Worm (Caenorhabditis elegans): Measurements from ENCODE around the gene C53A3.1.

The C53A3.1 gene

DNA sequence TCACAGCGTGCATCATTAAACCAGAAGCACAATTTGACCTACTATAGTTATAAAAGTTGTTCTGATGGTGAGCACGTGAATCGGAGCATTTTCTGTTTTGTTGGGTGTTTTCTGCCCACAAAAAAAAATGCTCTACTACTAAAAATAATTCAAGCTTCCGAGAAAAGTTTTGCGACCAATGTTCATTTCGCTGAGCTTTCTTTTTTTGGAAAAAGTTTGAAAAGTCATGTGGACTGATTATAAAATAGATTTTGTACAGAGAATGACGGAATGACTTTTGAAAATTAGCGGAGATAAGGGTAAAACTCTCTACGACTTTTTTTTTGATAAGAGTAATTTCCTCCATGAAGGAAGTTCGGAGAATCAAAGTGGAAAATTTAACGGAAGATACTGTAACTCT lies 9.5 kb upstream of the C53A3.1 start:
- TF ChIP-seq elt-2 (tag; optimal IDR thresholded peaks at IDR 0.05): peak; percentile 81
- no peak for TF ChIP-seq unc-62 (GFP tag; optimal IDR thresholded peaks at IDR 0.05)
- TF ChIP-seq nhr-67 (tag; optimal IDR thresholded peaks at IDR 0.05): no peak
- TF ChIP-seq pqm-1 (tag; optimal IDR thresholded peaks at IDR 0.05): peak; percentile 69

DNA sequence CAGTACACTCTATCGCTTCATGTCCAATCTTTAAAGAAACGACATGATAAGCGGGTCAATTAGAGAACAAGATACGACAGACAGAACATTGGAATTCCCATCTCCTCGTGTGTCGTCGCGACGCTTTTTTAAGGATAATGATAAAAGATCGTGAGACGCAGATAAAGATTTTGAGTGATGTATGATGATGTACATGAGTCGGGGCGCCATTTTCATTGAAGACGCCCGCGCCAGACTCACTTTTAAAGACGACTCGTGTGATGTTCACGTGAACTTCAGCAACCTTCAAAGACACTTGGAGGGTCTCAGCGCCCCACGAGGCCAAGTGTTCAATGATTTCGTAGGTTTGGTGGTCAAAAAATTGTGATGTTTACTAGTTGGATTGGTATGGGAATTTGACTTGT lies 8.3 kb upstream of the C53A3.1 start:
- no peak for TF ChIP-seq nhr-12 (tag; optimal IDR thresholded peaks at IDR 0.05)
- TF ChIP-seq elt-1 (tag; optimal IDR thresholded peaks at IDR 0.05): peak; percentile 20
- TF ChIP-seq lsy-12 (tag; optimal IDR thresholded peaks at IDR 0.05): no peak
- no peak for TF ChIP-seq ceh-82 (tag; optimal IDR thresholded peaks at IDR 0.05)
- TF ChIP-seq nhr-237 (tag; optimal IDR thresholded peaks at IDR 0.05): no peak
- TF ChIP-seq nhr-28 (tag; optimal IDR thresholded peaks at IDR 0.05): no peak
- TF ChIP-seq snpc-4 (tag; optimal IDR thresholded peaks at IDR 0.05): no peak
- TF ChIP-seq nhr-11 (tag; optimal IDR thresholded peaks at IDR 0.05): no peak
- TF ChIP-seq elt-2 (tag; optimal IDR thresholded peaks at IDR 0.05): peak; percentile 87
- peak; percentile 45 for TF ChIP-seq egl-27 (tag; optimal IDR thresholded peaks at IDR 0.05)
- TF ChIP-seq unc-39 (tag; optimal IDR thresholded peaks at IDR 0.05): no peak
- TF ChIP-seq nhr-77 (tag; optimal IDR thresholded peaks at IDR 0.05): no peak
- TF ChIP-seq mml-1 (tag; optimal IDR thresholded peaks at IDR 0.05): peak; percentile 63
- no peak for TF ChIP-seq aly-2 (tag; optimal IDR thresholded peaks at IDR 0.05)
- TF ChIP-seq R02D3.7 (tag; optimal IDR thresholded peaks at IDR 0.05): no peak
- no peak for TF ChIP-seq hmg-11 (tag; optimal IDR thresholded peaks at IDR 0.05)
- peak; percentile 88 for TF ChIP-seq nhr-43 (tag; optimal IDR thresholded peaks at IDR 0.05; ENCODE audit: poor library complexity, severe bottlenecking)
- no peak for TF ChIP-seq ztf-4 (tag; optimal IDR thresholded peaks at IDR 0.05)
- peak; percentile 95 for TF ChIP-seq nhr-23 (tag; optimal IDR thresholded peaks at IDR 0.05)
- peak; percentile 32 for TF ChIP-seq tbx-2 (tag; optimal IDR thresholded peaks at IDR 0.05)
- peak; percentile 42 for TF ChIP-seq lin-39 (tag; optimal IDR thresholded peaks at IDR 0.05)
- peak; percentile 72 for TF ChIP-seq pqm-1 (tag; optimal IDR thresholded peaks at IDR 0.05)
- TF ChIP-seq ceh-16 (tag; optimal IDR thresholded peaks at IDR 0.05): no peak
- TF ChIP-seq ceh-9 (tag; optimal IDR thresholded peaks at IDR 0.05): no peak
- TF ChIP-seq nhr-67 (tag; optimal IDR thresholded peaks at IDR 0.05): no peak
- no peak for TF ChIP-seq pha-4 (tag; optimal IDR thresholded peaks at IDR 0.05)
- TF ChIP-seq lin-15B (tag; optimal IDR thresholded peaks at IDR 0.05): no peak
- TF ChIP-seq unc-62 (GFP tag; optimal IDR thresholded peaks at IDR 0.05): peak; percentile 45
- TF ChIP-seq mdl-1 (tag; optimal IDR thresholded peaks at IDR 0.05): peak; percentile 7
- no peak for TF ChIP-seq zag-1 (tag; optimal IDR thresholded peaks at IDR 0.05)
- peak; percentile 62 for TF ChIP-seq nhr-25 (tag; optimal IDR thresholded peaks at IDR 0.05)
- peak; percentile 54 for TF ChIP-seq ceh-28 (tag; optimal IDR thresholded peaks at IDR 0.05)
- TF ChIP-seq fos-1 (tag; optimal IDR thresholded peaks at IDR 0.05): no peak
- no peak for TF ChIP-seq ama-1 (optimal IDR thresholded peaks at IDR 0.05)
- no peak for TF ChIP-seq daf-12 (tag; optimal IDR thresholded peaks at IDR 0.05)
- no peak for TF ChIP-seq eor-1 (tag; optimal IDR thresholded peaks at IDR 0.05)
- no peak for TF ChIP-seq ZK546.5 (tag; optimal IDR thresholded peaks at IDR 0.05)
- no peak for TF ChIP-seq ztf-11 (tag; optimal IDR thresholded peaks at IDR 0.05)
- no peak for TF ChIP-seq fkh-2 (tag; optimal IDR thresholded peaks at IDR 0.05)
- TF ChIP-seq egl-5 (tag; optimal IDR thresholded peaks at IDR 0.05): peak; percentile 24
- no peak for TF ChIP-seq skn-1 (tag; optimal IDR thresholded peaks at IDR 0.05)
- peak; percentile 56 for TF ChIP-seq jun-1 (tag; optimal IDR thresholded peaks at IDR 0.05)
- TF ChIP-seq fkh-10 (GFP tag; optimal IDR thresholded peaks at IDR 0.05): no peak
- TF ChIP-seq elt-3 (tag; optimal IDR thresholded peaks at IDR 0.05): peak in 2 of 3 experiments; percentile 18 to 63
- TF ChIP-seq sea-2 (GFP tag; optimal IDR thresholded peaks at IDR 0.05): no peak
- no peak for TF ChIP-seq nhr-76 (tag; optimal IDR thresholded peaks at IDR 0.05)
- TF ChIP-seq nfya-1 (tag; optimal IDR thresholded peaks at IDR 0.05; ENCODE audit: insufficient read depth): peak; percentile 42

Data from whole organism, L3 larva.